Fruit fly (Drosophila melanogaster): ENCODE data around the gene nab.

DNA sequence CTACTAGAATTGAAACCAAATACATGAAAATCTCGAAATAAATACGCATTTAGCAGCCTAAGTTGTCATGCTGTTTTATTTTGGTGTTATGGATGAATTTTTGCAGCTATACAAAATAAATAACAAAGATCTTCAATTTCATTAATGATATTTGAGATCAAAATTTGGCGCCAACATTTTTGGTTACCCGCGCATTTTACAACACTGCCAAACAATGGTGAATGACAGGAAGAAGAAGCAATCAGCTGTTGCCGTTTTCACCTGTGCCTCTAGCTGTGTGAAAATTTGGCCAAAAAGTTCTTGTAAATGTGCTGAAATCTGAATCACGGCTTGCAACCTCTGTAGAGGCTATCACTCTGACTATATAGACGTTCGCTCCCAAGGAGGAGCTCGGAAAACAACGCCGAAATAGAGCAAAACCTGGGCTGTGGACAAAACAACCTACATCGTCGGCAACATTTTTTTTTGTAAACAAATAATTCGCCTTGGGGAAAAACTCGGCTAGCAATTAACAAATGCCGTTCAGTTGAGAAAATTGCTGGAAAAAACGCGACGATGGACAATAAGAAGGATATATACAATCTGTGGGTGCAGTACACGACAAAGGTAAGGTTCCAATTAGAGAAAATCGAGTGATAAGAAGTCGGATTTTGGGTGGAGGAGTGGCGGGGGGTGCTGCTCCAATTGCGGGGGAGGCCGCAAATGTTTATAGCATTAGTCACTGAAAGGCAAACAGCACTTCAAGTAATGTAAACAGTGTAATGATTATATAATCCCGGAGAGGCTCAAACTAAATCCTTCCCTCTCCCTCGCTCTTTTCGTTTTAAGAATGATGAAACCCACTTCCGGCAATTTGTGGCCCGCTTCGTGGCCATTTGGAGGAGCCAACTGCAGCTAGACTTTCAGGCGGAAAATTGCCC, 33.3 kb upstream of the nab start, which contains the start of gene CG43367:
- TF ChIP-seq sim (GFP tag; IDR thresholded peaks at IDR 0.05) (no peak), Taf1 (GFP tag; IDR thresholded peaks at IDR 0.05) (no peak), CG8359 (GFP tag; optimal IDR thresholded peaks at IDR 0.05; ENCODE audit: borderline replicate concordance) (no peak), CG30431 (GFP tag; optimal IDR thresholded peaks at IDR 0.05) (no peak)

Measured in whole organism, embryonic.